Worm (Caenorhabditis elegans) whole organism, mixed stage, embryonic: Measurements from ENCODE around the gene clec-28.

Experiments used
- M03D4.4 ChIP-seq: sonication (generic microtip); optimal IDR thresholded peaks from 2 replicates; lab custom pipeline; 2017; ENCODE audit warnings: mild to moderate bottlenecking, missing genetic modification characterization, missing compliant biosample characterization
- bed-3 ChIP-seq: fragments of 200-800 bp; sonication (Bioruptor generic); optimal IDR thresholded peaks from 3 replicates; lab custom pipeline; 2018; ENCODE audit warnings: mild to moderate bottlenecking, missing genetic modification characterization, moderate library complexity, missing compliant biosample characterization
- blmp-1 ChIP-seq: fragments of 150-350 bp; optimal IDR thresholded peaks from 2 replicates; lab custom pipeline; 2014; ENCODE audit warnings: missing biosample characterization, missing genetic modification characterization
- ceh-39 ChIP-seq: fragments of 150-350 bp; optimal IDR thresholded peaks from 2 replicates; lab custom pipeline; 2014; ENCODE audit warnings: missing biosample characterization, missing genetic modification characterization
- ceh-43 ChIP-seq: fragments of 200-800 bp; sonication (Bioruptor generic); optimal IDR thresholded peaks from 2 replicates; lab custom pipeline; 2018; ENCODE audit warnings: mild to moderate bottlenecking, missing genetic modification characterization, moderate library complexity, missing compliant biosample characterization
- ceh-83 ChIP-seq: fragments of 200-800 bp; sonication (Bioruptor generic); optimal IDR thresholded peaks from 2 replicates; lab custom pipeline; 2018; ENCODE audit warnings: mild to moderate bottlenecking, missing genetic modification characterization, missing compliant biosample characterization
- ces-1 ChIP-seq: fragments of 150-350 bp; optimal IDR thresholded peaks from 2 replicates; lab custom pipeline; 2014; ENCODE audit warnings: missing biosample characterization, missing genetic modification reagents, missing genetic modification characterization
- cnd-1 ChIP-seq: fragments of 200-800 bp; sonication (Bioruptor generic); optimal IDR thresholded peaks from 2 replicates; lab custom pipeline; 2018; ENCODE audit warnings: mild to moderate bottlenecking, missing genetic modification characterization, missing compliant biosample characterization
- drap-1 ChIP-seq: fragments of 200-800 bp; sonication (Bioruptor generic); optimal IDR thresholded peaks from 3 replicates; lab custom pipeline; 2018; ENCODE audit warnings: mild to moderate bottlenecking, missing genetic modification characterization, missing compliant biosample characterization
- flh-1 ChIP-seq: fragments of 200-800 bp; sonication (Bioruptor generic); optimal IDR thresholded peaks from 2 replicates; lab custom pipeline; 2018; ENCODE audit warnings: mild to moderate bottlenecking, missing genetic modification characterization, moderate library complexity, missing compliant biosample characterization
- ham-2 ChIP-seq: fragments of 200-800 bp; sonication (Bioruptor generic); optimal IDR thresholded peaks from 2 replicates; lab custom pipeline; 2018; ENCODE audit warnings: mild to moderate bottlenecking, missing genetic modification characterization, missing compliant biosample characterization
- hlh-1 ChIP-seq: fragments of 150-350 bp; optimal IDR thresholded peaks from 2 replicates; lab custom pipeline; 2014; ENCODE audit warnings: missing biosample characterization, missing genetic modification reagents, missing genetic modification characterization
- lin-13 ChIP-seq: fragments of 150-350 bp; optimal IDR thresholded peaks from 2 replicates; lab custom pipeline; 2014; ENCODE audit warnings: missing biosample characterization, missing genetic modification characterization
- lsy-2 ChIP-seq: fragments of 150-350 bp; optimal IDR thresholded peaks from 2 replicates; lab custom pipeline; 2014; ENCODE audit warnings: missing biosample characterization, missing genetic modification characterization
- mab-5 ChIP-seq: fragments of 150-350 bp; optimal IDR thresholded peaks from 2 replicates; lab custom pipeline; 2014; ENCODE audit warnings: missing biosample characterization, missing genetic modification characterization
- mep-1 ChIP-seq: fragments of 150-350 bp; optimal IDR thresholded peaks from 2 replicates; lab custom pipeline; 2017; ENCODE audit warnings: missing biosample characterization, missing genetic modification reagents, missing genetic modification characterization, inconsistent platforms
- mls-2 ChIP-seq: sonication (generic microtip); optimal IDR thresholded peaks from 2 replicates; lab custom pipeline; 2016; ENCODE audit warnings: mild to moderate bottlenecking, missing genetic modification characterization, moderate library complexity, missing compliant biosample characterization
- nhr-2 ChIP-seq: fragments of 150-350 bp; optimal IDR thresholded peaks from 2 replicates; lab custom pipeline; 2014; ENCODE audit warnings: missing biosample characterization, missing genetic modification characterization
- nhr-237 ChIP-seq: fragments of 150-350 bp; optimal IDR thresholded peaks from 2 replicates; lab custom pipeline; 2014; ENCODE audit warnings: missing biosample characterization, missing genetic modification characterization
- nhr-28 ChIP-seq: fragments of 150-350 bp; optimal IDR thresholded peaks from 2 replicates; lab custom pipeline; 2014; ENCODE audit warnings: missing biosample characterization, missing genetic modification characterization
- nhr-76 ChIP-seq: sonication (generic microtip); optimal IDR thresholded peaks from 2 replicates; lab custom pipeline; 2017; ENCODE audit warnings: missing biosample characterization, missing genetic modification characterization
- sem-2 ChIP-seq: fragments of 200-800 bp; sonication (Bioruptor generic); optimal IDR thresholded peaks from 2 replicates; lab custom pipeline; 2018; ENCODE audit warnings: mild to moderate bottlenecking, missing genetic modification characterization, missing compliant biosample characterization
- snpc-4 ChIP-seq: fragments of 150-350 bp; optimal IDR thresholded peaks from 2 replicates; lab custom pipeline; 2014; ENCODE audit warnings: missing biosample characterization, missing genetic modification characterization
- sptf-1 ChIP-seq: sonication (generic microtip); optimal IDR thresholded peaks from 2 replicates; lab custom pipeline; 2017; ENCODE audit warnings: mild to moderate bottlenecking, missing genetic modification characterization, moderate library complexity, missing compliant biosample characterization
- tbx-8 ChIP-seq: fragments of 200-800 bp; sonication (Bioruptor generic); optimal IDR thresholded peaks from 2 replicates; lab custom pipeline; 2018; ENCODE audit warnings: mild to moderate bottlenecking, missing genetic modification characterization, moderate library complexity, missing compliant biosample characterization
- unc-120 ChIP-seq: sonication (generic microtip); optimal IDR thresholded peaks from 2 replicates; lab custom pipeline; 2017; ENCODE audit warnings: missing genetic modification characterization, missing compliant biosample characterization; ENCODE audit not compliant: poor library complexity, severe bottlenecking
- unc-39 ChIP-seq: fragments of 150-350 bp; optimal IDR thresholded peaks from 2 replicates; lab custom pipeline; 2014; ENCODE audit warnings: missing biosample characterization, missing genetic modification characterization
- unc-62 ChIP-seq: fragments of 150-350 bp; optimal IDR thresholded peaks from 2 replicates; lab custom pipeline; 2014; ENCODE audit warnings: missing biosample characterization, missing genetic modification reagents, missing genetic modification characterization
- zip-8 ChIP-seq: fragments of 150-350 bp; optimal IDR thresholded peaks from 2 replicates; lab custom pipeline; 2014; ENCODE audit warnings: missing biosample characterization, missing genetic modification characterization
- ztf-11 ChIP-seq: fragments of 150-350 bp; optimal IDR thresholded peaks from 2 replicates; lab custom pipeline; 2014; ENCODE audit warnings: missing biosample characterization, missing genetic modification characterization

Gene clec-28

ce11 chrV:16833672-16834071 is 31.8 kb upstream of the clec-28 start:
- TF ChIP-seq zip-8 (tag; lab: Kevin White, UChicago) = no peak
- no peak for TF ChIP-seq ceh-39
- no peak for TF ChIP-seq sptf-1
- no peak for TF ChIP-seq unc-39 (tag; lab: Kevin White, UChicago)
- no peak for TF ChIP-seq unc-120
- TF ChIP-seq cnd-1 (tag; lab: Kevin White, UChicago) = no peak
- TF ChIP-seq mep-1 (tag; lab: Kevin White, UChicago) = no peak

DNA sequence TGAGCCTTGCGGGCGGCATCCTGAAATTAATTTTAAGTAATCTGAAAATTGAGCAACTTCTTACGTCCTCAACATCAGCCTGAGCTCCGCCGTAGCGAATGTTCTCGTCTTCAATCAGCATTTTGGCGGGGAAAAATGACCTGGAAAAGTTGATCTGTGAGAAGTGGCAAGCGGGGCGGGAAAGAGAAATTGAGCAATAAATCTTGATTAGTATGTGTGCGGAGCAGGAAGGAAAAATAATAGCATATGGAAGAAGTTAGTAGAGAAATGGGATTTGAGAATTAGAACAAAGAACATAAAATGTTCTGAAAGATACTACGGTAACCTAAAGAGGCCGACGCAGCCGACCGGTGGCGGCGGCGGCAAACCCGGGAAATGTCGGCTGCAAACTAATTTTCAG is 30.5 kb upstream of the clec-28 start, which contains the start of gene tni-3:
tni-3 (minus strand) TSS at position 140 of the 400 bp plus-strand sequence.
- TF ChIP-seq sptf-1 = no peak
- no peak for TF ChIP-seq hlh-1 (tag; lab: Kevin White, UChicago)
- no peak for TF ChIP-seq snpc-4
- no peak for TF ChIP-seq nhr-2 (tag; lab: Kevin White, UChicago)
- no peak for TF ChIP-seq ztf-11 (tag; lab: Kevin White, UChicago)
- TF ChIP-seq ces-1 (GFP tag; lab: Kevin White, UChicago) = no peak
- no peak for TF ChIP-seq unc-120
- no peak for TF ChIP-seq ceh-39
- no peak for TF ChIP-seq ceh-43 (GFP tag; lab: Kevin White, UChicago)
- TF ChIP-seq mab-5 (tag; lab: Kevin White, UChicago) = no peak
- no peak for TF ChIP-seq tbx-8 (GFP tag; lab: Kevin White, UChicago)
- TF ChIP-seq mls-2 = no peak
- no peak for TF ChIP-seq nhr-237 (tag; lab: Kevin White, UChicago)
- TF ChIP-seq, all 35 proteins: peak for 0

- no peak for TF ChIP-seq nhr-28
- TF ChIP-seq nhr-2 (tag; lab: Kevin White, UChicago) = no peak
- no peak for TF ChIP-seq mep-1 (tag; lab: Kevin White, UChicago)
- TF ChIP-seq zip-8 (tag; lab: Kevin White, UChicago) = no peak
- TF ChIP-seq snpc-4 = no peak
- TF ChIP-seq lsy-2 (tag; lab: Kevin White, UChicago) = no peak
- no peak for TF ChIP-seq mab-5 (tag; lab: Kevin White, UChicago)
- no peak for TF ChIP-seq ham-2 (GFP tag; lab: Kevin White, UChicago)
Observed at ce11 chrV:16836100-16836499, 29.4 kb upstream of the clec-28 start.

DNA sequence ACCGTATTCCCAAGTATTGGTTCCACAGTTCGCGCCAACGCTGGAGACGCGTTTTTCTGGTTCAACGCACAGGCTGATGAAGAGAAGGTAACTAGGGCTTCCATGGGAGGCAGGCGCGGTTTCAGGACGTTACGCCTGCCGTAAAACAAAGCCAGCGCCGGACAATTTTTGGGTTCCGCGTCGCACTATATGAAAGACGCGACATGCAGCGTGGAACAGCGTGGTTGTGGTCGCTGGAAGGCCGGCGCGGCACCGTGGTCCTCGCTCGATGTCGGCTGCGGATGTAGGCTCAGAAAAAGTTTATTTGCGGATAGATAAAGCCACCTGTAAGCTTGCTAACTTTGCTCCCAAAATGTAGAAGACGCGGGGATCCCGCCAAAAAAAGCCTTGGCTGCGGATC is 27.1 kb upstream of the clec-28 start:
- TF ChIP-seq zip-8 (tag; lab: Kevin White, UChicago) (no peak), drap-1 (GFP tag; lab: Kevin White, UChicago) (no peak), sptf-1 (no peak), unc-39 (tag; lab: Kevin White, UChicago) (no peak), cnd-1 (tag; lab: Kevin White, UChicago) (no peak), sem-2 (GFP tag; lab: Kevin White, UChicago) (no peak), ham-2 (GFP tag; lab: Kevin White, UChicago) (no peak), blmp-1 (no peak), tbx-8 (GFP tag; lab: Kevin White, UChicago) (no peak), lin-13 (no peak), ceh-39 (no peak), flh-1 (no peak), nhr-28 (no peak), M03D4.4 (tag; lab: Kevin White, UChicago) (no peak), nhr-76 (tag; lab: Kevin White, UChicago) (no peak), ceh-83 (GFP tag; lab: Kevin White, UChicago) (no peak), nhr-237 (tag; lab: Kevin White, UChicago) (no peak), unc-120 (no peak)

DNA sequence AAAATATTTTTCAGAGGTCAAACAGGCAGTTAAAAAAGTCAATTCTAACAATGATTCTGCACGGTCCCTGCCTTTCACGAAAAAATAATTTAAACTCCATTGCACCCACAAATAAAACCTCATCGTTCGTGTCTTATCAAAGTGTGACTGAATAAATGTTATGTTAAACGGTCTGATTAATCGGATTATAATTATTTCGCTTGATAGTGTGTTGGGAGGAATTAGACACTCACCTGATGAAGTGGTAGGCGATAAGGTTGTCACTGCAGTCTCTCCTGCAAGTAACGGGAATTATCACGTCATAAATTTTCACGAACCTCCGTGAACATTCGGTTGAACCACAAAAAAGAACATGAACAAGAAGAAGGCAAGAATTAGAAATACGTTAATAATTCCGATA is 25.2 kb upstream of the clec-28 start:
- TF ChIP-seq unc-120 = no peak
- TF ChIP-seq ces-1 (GFP tag; lab: Kevin White, UChicago) = no peak
- no peak for TF ChIP-seq nhr-237 (tag; lab: Kevin White, UChicago)
- TF ChIP-seq drap-1 (GFP tag; lab: Kevin White, UChicago) = no peak
- no peak for TF ChIP-seq flh-1
- no peak for TF ChIP-seq nhr-28
- no peak for TF ChIP-seq bed-3 (GFP tag; lab: Kevin White, UChicago)
- TF ChIP-seq cnd-1 (tag; lab: Kevin White, UChicago) = no peak
- TF ChIP-seq hlh-1 (tag; lab: Kevin White, UChicago) = no peak
- TF ChIP-seq M03D4.4 (tag; lab: Kevin White, UChicago) = no peak
- no peak for TF ChIP-seq mep-1 (tag; lab: Kevin White, UChicago)
- no peak for TF ChIP-seq sem-2 (GFP tag; lab: Kevin White, UChicago)
- TF ChIP-seq ham-2 (GFP tag; lab: Kevin White, UChicago) = no peak
- no peak for TF ChIP-seq nhr-2 (tag; lab: Kevin White, UChicago)
- TF ChIP-seq tbx-8 (GFP tag; lab: Kevin White, UChicago) = no peak
- no peak for TF ChIP-seq unc-62 (GFP tag; lab: Kevin White, UChicago)
- no peak for TF ChIP-seq unc-39 (tag; lab: Kevin White, UChicago)
- TF ChIP-seq lsy-2 (tag; lab: Kevin White, UChicago) = no peak
- no peak for TF ChIP-seq ceh-43 (GFP tag; lab: Kevin White, UChicago)
- TF ChIP-seq ceh-39 = no peak
